Fruit fly (Drosophila melanogaster) whole organism, embryonic: ENCODE measurements around the gene CG33543.

Source experiments
- Ada2b ChIP-seq: fragments of 200-800 bp; sonication (Bioruptor generic); IDR thresholded peaks from 2 replicates; pipeline ENCODE4 v1.3.6; 2022; ENCODE audit warnings: missing biosample characterization, missing genetic modification characterization
- Aef1 ChIP-seq: fragments of 200-800 bp; sonication (Bioruptor generic); IDR thresholded peaks from 3 replicates; pipeline ENCODE4 v1.3.6; 2022; ENCODE audit warnings: missing biosample characterization, missing genetic modification characterization
- Asciz ChIP-seq: fragments of 200-800 bp; sonication (Bioruptor generic); optimal IDR thresholded peaks from 2 replicates; lab custom pipeline; 2017; ENCODE audit warnings: missing biosample characterization, mild to moderate bottlenecking, missing genetic modification characterization, missing genetic modification reagents
- CG11504 ChIP-seq: fragments of 200-800 bp; sonication (Bioruptor generic); optimal IDR thresholded peaks from 3 replicates; lab custom pipeline; 2019; ENCODE audit warnings: missing biosample characterization, mild to moderate bottlenecking, missing genetic modification characterization, moderate library complexity
- CG12659 ChIP-seq: fragments of 200-800 bp; sonication (Bioruptor generic); optimal IDR thresholded peaks from 3 replicates; lab custom pipeline; 2017; ENCODE audit warnings: mild to moderate bottlenecking, missing biosample characterization, missing genetic modification reagents, missing genetic modification characterization
- CG14710 ChIP-seq: fragments of 200-800 bp; sonication (Bioruptor generic); optimal IDR thresholded peaks from 3 replicates; lab custom pipeline; 2019; ENCODE audit warnings: missing biosample characterization, mild to moderate bottlenecking, missing genetic modification characterization, moderate library complexity
- CG1603 ChIP-seq: fragments of 200-800 bp; sonication (Bioruptor generic); optimal IDR thresholded peaks from 2 replicates; lab custom pipeline; 2019; ENCODE audit warnings: missing biosample characterization, mild to moderate bottlenecking, missing genetic modification characterization, moderate library complexity
- CG17186 ChIP-seq: fragments of 200-800 bp; sonication (Bioruptor generic); optimal IDR thresholded peaks from 3 replicates; lab custom pipeline; 2017; ENCODE audit warnings: missing biosample characterization, missing genetic modification reagents, missing genetic modification characterization
- CG17612 ChIP-seq: fragments of 200-800 bp; sonication (Bioruptor generic); IDR thresholded peaks from 2 replicates; pipeline ENCODE4 v1.3.6; 2022; ENCODE audit warnings: missing biosample characterization, missing genetic modification characterization
- CG17802 ChIP-seq: fragments of 200-800 bp; sonication (Bioruptor generic); optimal IDR thresholded peaks from 2 replicates; lab custom pipeline; 2018; ENCODE audit warnings: missing biosample characterization, mild to moderate bottlenecking, missing genetic modification characterization, moderate library complexity
- CG2129 ChIP-seq: fragments of 200-800 bp; sonication (Bioruptor generic); IDR thresholded peaks from 2 replicates; pipeline ENCODE4 v1.3.6; 2022; ENCODE audit warnings: missing biosample characterization, missing genetic modification characterization; ENCODE audit not compliant: partially characterized antibody
- CG4617 ChIP-seq: fragments of 200-800 bp; sonication (Bioruptor generic); optimal IDR thresholded peaks from 3 replicates; lab custom pipeline; 2016; ENCODE audit warnings: missing biosample characterization, missing genetic modification characterization, borderline replicate concordance
- CG6765 ChIP-seq: fragments of 200-800 bp; sonication (Bioruptor generic); optimal IDR thresholded peaks from 3 replicates; lab custom pipeline; 2017; ENCODE audit warnings: missing biosample characterization, mild to moderate bottlenecking, missing genetic modification characterization
- CHES-1-like ChIP-seq: fragments of 200-800 bp; sonication (Bioruptor generic); optimal IDR thresholded peaks from 2 replicates; lab custom pipeline; 2016; ENCODE audit warnings: missing biosample characterization, missing genetic modification characterization
- Dp ChIP-seq: fragments of 200-800 bp; sonication (Bioruptor generic); optimal IDR thresholded peaks from 2 replicates; lab custom pipeline; 2018; ENCODE audit warnings: missing biosample characterization, mild to moderate bottlenecking, missing genetic modification characterization, moderate library complexity
- Drgx ChIP-seq: fragments of 200-800 bp; sonication (Bioruptor generic); IDR thresholded peaks from 2 replicates; pipeline ENCODE4 v1.3.6; 2022; ENCODE audit warnings: missing biosample characterization, missing genetic modification characterization
- Lhr ChIP-seq: fragments of 200-800 bp; sonication (Bioruptor generic); optimal IDR thresholded peaks from 3 replicates; lab custom pipeline; 2017; ENCODE audit warnings: mild to moderate bottlenecking, missing biosample characterization, missing genetic modification reagents, missing genetic modification characterization
- Mad ChIP-seq: fragments of 200-800 bp; sonication (Bioruptor generic); optimal IDR thresholded peaks from 2 replicates; lab custom pipeline; 2016; ENCODE audit warnings: missing biosample characterization, missing genetic modification characterization
- Max ChIP-seq: fragments of 200-800 bp; sonication (Bioruptor generic); optimal IDR thresholded peaks from 2 replicates; lab custom pipeline; 2016; ENCODE audit warnings: missing biosample characterization, mild to moderate bottlenecking, missing genetic modification characterization
- Poxn ChIP-seq: fragments of 200-800 bp; sonication (Bioruptor generic); IDR thresholded peaks from 2 replicates; pipeline ENCODE4 v1.3.6; 2022; ENCODE audit warnings: missing biosample characterization, missing genetic modification characterization
- Sox102F ChIP-seq: fragments of 200-800 bp; sonication (Bioruptor generic); optimal IDR thresholded peaks from 2 replicates; lab custom pipeline; 2018; ENCODE audit warnings: missing biosample characterization, mild to moderate bottlenecking, missing genetic modification characterization, moderate library complexity
- ac ChIP-seq: fragments of 200-800 bp; sonication (Bioruptor generic); optimal IDR thresholded peaks from 3 replicates; lab custom pipeline; 2017; ENCODE audit warnings: missing biosample characterization, mild to moderate bottlenecking, missing genetic modification characterization
- amos ChIP-seq: fragments of 200-800 bp; sonication (Bioruptor generic); IDR thresholded peaks from 2 replicates; pipeline ENCODE4 v1.3.6; 2022; ENCODE audit warnings: missing biosample characterization, missing genetic modification characterization; ENCODE audit not compliant: partially characterized antibody
- bsh ChIP-seq, 2 experiments: fragments of 200-800 bp; sonication (Bioruptor generic); optimal IDR thresholded peaks; 2 replicates each; lab custom pipeline; 2017 to 2018; ENCODE audit warnings: mild to moderate bottlenecking in 2 of 2, missing biosample characterization in 2 of 2, missing genetic modification characterization in 2 of 2, moderate library complexity in 1 of 2
- crp ChIP-seq, 2 experiments: fragments of 200-800 bp; sonication (Bioruptor generic); optimal IDR thresholded peaks; 2 replicates in 1 of 2; 3 replicates in 1 of 2; lab custom pipeline; 2017; ENCODE audit warnings: missing biosample characterization in 2 of 2, missing genetic modification characterization in 2 of 2, mild to moderate bottlenecking in 1 of 2, moderate library complexity in 1 of 2
- danr ChIP-seq: fragments of 200-800 bp; sonication (Bioruptor generic); IDR thresholded peaks from 2 replicates; pipeline ENCODE4 v1.3.6; 2022; ENCODE audit warnings: missing biosample characterization, missing genetic modification characterization
- esg ChIP-seq: fragments of 200-800 bp; sonication (Bioruptor generic); conservative IDR thresholded peaks from 2 replicates; pipeline ENCODE4 v1.3.6; 2022; ENCODE audit warnings: missing biosample characterization, missing genetic modification characterization
- h ChIP-seq: fragments of >200 bp; optimal IDR thresholded peaks from 2 replicates; lab custom pipeline; 2017
- her ChIP-seq: fragments of 200-800 bp; sonication (Bioruptor generic); optimal IDR thresholded peaks from 2 replicates; lab custom pipeline; 2016; ENCODE audit warnings: missing biosample characterization, missing genetic modification characterization
- lab ChIP-seq: fragments of 200-800 bp; sonication (Bioruptor generic); optimal IDR thresholded peaks from 3 replicates; lab custom pipeline; 2017; ENCODE audit warnings: missing biosample characterization, missing genetic modification characterization, mild to moderate bottlenecking, moderate library complexity, missing genetic modification reagents
- lov ChIP-seq, 2 experiments: fragments of 200-800 bp in 1 of 2; fragments of >200 bp in 1 of 2; sonication (Bioruptor generic) in 1 of 2; IDR thresholded peaks in 1 of 2; optimal IDR thresholded peaks in 1 of 2; 2 replicates in 1 of 2; 3 replicates in 1 of 2; pipeline versions ENCODE4 v1.3.6 to Lab custom; 2017 to 2022; ENCODE audit warnings: missing biosample characterization in 1 of 2, missing genetic modification characterization in 1 of 2
- nerfin-1 ChIP-seq: fragments of 200-800 bp; sonication (Bioruptor generic); optimal IDR thresholded peaks from 3 replicates; lab custom pipeline; 2019; ENCODE audit warnings: missing biosample characterization, mild to moderate bottlenecking, missing genetic modification characterization, moderate library complexity
- nom ChIP-seq: fragments of 200-800 bp; sonication (Bioruptor generic); optimal IDR thresholded peaks from 2 replicates; lab custom pipeline; 2017; ENCODE audit warnings: missing biosample characterization, missing genetic modification characterization, mild to moderate bottlenecking, moderate library complexity, missing genetic modification reagents
- phol ChIP-seq: fragments of 200-800 bp; sonication (Bioruptor generic); optimal IDR thresholded peaks from 3 replicates; lab custom pipeline; 2018; ENCODE audit warnings: missing biosample characterization, mild to moderate bottlenecking, missing genetic modification characterization, moderate library complexity
- pita ChIP-seq: fragments of 200-800 bp; sonication (Bioruptor generic); optimal IDR thresholded peaks from 2 replicates; lab custom pipeline; 2017; ENCODE audit warnings: missing biosample characterization, mild to moderate bottlenecking, missing genetic modification characterization
- ro ChIP-seq: fragments of 200-800 bp; sonication (Bioruptor generic); IDR thresholded peaks from 2 replicates; pipeline ENCODE4 v1.3.6; 2022; ENCODE audit warnings: missing biosample characterization, missing genetic modification characterization
- salm ChIP-seq: fragments of 200-800 bp; sonication (Bioruptor generic); optimal IDR thresholded peaks from 2 replicates; lab custom pipeline; 2018; ENCODE audit warnings: missing biosample characterization, mild to moderate bottlenecking, missing genetic modification characterization
- sens ChIP-seq: fragments of 200-800 bp; sonication (Bioruptor generic); peaks from one replicate; lab custom pipeline; 2016; ENCODE audit warnings: missing biosample characterization, missing genetic modification characterization
- tll ChIP-seq, 2 experiments: fragments of 200-800 bp in 1 of 2; fragments of >200 bp in 1 of 2; sonication (Bioruptor generic) in 1 of 2; optimal IDR thresholded peaks; 2 replicates each; lab custom pipeline; 2017 to 2019; ENCODE audit warnings: missing biosample characterization in 2 of 2, missing genetic modification characterization in 2 of 2, mild to moderate bottlenecking in 1 of 2, moderate library complexity in 1 of 2
- toy ChIP-seq: fragments of 200-800 bp; sonication (Bioruptor generic); IDR thresholded peaks from 2 replicates; pipeline ENCODE4 v1.3.6; 2022; ENCODE audit warnings: missing biosample characterization, missing genetic modification characterization
- zf30C ChIP-seq: fragments of 200-800 bp; sonication (Bioruptor generic); optimal IDR thresholded peaks from 3 replicates; lab custom pipeline; 2018; ENCODE audit warnings: missing biosample characterization, mild to moderate bottlenecking, missing genetic modification characterization

Gene CG33543

dm6 chr2L:2008980-2009954 lies 3.2 kb upstream of the CG33543 start, which contains the start of gene CG4238 (continued):
- TF ChIP-seq Aef1: no peak
- no peak for TF ChIP-seq nom
- peak; percentile 57 for TF ChIP-seq nerfin-1 (tag; lab: Kevin White, UChicago)
- no peak for TF ChIP-seq Ada2b (GFP tag; lab: Robert Waterston, UW)
- peak; percentile 42 for TF ChIP-seq Dp
- TF ChIP-seq lab (GFP tag; lab: Kevin White, UChicago): no peak
- TF ChIP-seq CG2129: no peak
- TF ChIP-seq CG12659 (GFP tag; lab: Kevin White, UChicago): peak; percentile 30
- no peak for TF ChIP-seq ro (GFP tag; lab: Robert Waterston, UW)
- TF ChIP-seq CG6765: no peak
- no peak for TF ChIP-seq ac
- TF ChIP-seq Max: peak; percentile 20
- TF ChIP-seq sens (GFP tag; lab: Kevin White, UChicago): peak; percentile 17
- no peak for TF ChIP-seq CG17802
- no peak for TF ChIP-seq Sox102F (GFP tag; lab: Kevin White, UChicago)
- peak; percentile 99 to 100 for TF ChIP-seq crp (GFP tag; optimal IDR thresholded peaks at IDR 0.05; lab: Kevin White, UChicago)
- no peak for TF ChIP-seq salm (tag; lab: Kevin White, UChicago)
- peak; percentile 1 for TF ChIP-seq Lhr
- peak; percentile 31 for TF ChIP-seq CG14710 (tag; lab: Kevin White, UChicago)
- peak; percentile 5 for TF ChIP-seq CG17186 (GFP tag; lab: Kevin White, UChicago)
- TF ChIP-seq tll (GFP tag; optimal IDR thresholded peaks at IDR 0.05; lab: Kevin White, UChicago): peak in 1 of 2 experiments; percentile 52
- no peak for TF ChIP-seq Asciz (GFP tag; lab: Kevin White, UChicago)
- TF ChIP-seq zf30C (GFP tag; lab: Kevin White, UChicago): no peak
- TF ChIP-seq phol: peak; percentile 76
- TF ChIP-seq danr (GFP tag; lab: Robert Waterston, UW): no peak
- TF ChIP-seq her (GFP tag; lab: Kevin White, UChicago): no peak
- no peak for TF ChIP-seq CG4617 (GFP tag; lab: Kevin White, UChicago)
- no peak for TF ChIP-seq esg (GFP tag; lab: Robert Waterston, UW)
- TF ChIP-seq toy (GFP tag; lab: Robert Waterston, UW): no peak
- TF ChIP-seq bsh (GFP tag; optimal IDR thresholded peaks at IDR 0.05; lab: Kevin White, UChicago): no peak
- no peak for TF ChIP-seq Poxn (GFP tag; lab: Robert Waterston, UW)
- peak; percentile 80 for TF ChIP-seq pita
- TF ChIP-seq CG11504: peak; percentile 46
- TF ChIP-seq h (lab: Kevin White, UChicago): no peak
- peak; percentile 49 for TF ChIP-seq CG1603 (tag; lab: Kevin White, UChicago)
- no peak for TF ChIP-seq CG17612
- TF ChIP-seq Drgx: no peak
- TF ChIP-seq CHES-1-like (GFP tag; lab: Kevin White, UChicago): no peak
- no peak for TF ChIP-seq lov (optimal IDR thresholded peaks at IDR 0.05; lab: Kevin White, UChicago)
- TF ChIP-seq lov (GFP tag; IDR thresholded peaks at IDR 0.05; lab: Robert Waterston, UW): no peak
- peak; percentile 71 for TF ChIP-seq amos (GFP tag; lab: Robert Waterston, UW)
- no peak for TF ChIP-seq Mad (GFP tag; lab: Kevin White, UChicago)
